Fruit fly (Drosophila melanogaster): ENCODE results near the gene CG12231.

The CG12231 gene

dm6 chrX:19496808-19497259, 34.7 kb downstream of the CG12231 start (continued):
- TF ChIP-seq CG11504 (tag; optimal IDR thresholded peaks at IDR 0.05) (peak; percentile 21), CG14014 (GFP tag; IDR thresholded peaks at IDR 0.05) (no peak), CG3407 (GFP tag; optimal IDR thresholded peaks at IDR 0.05) (no peak), h (optimal IDR thresholded peaks at IDR 0.05) (no peak), Aef1 (GFP tag; IDR thresholded peaks at IDR 0.05) (peak; percentile 82), CG9215 (GFP tag; IDR thresholded peaks at IDR 0.05) (no peak), insv (GFP tag; optimal IDR thresholded peaks at IDR 0.05) (no peak), mirr (GFP tag; optimal IDR thresholded peaks at IDR 0.05) (peak; percentile 77), CG14710 (tag; optimal IDR thresholded peaks at IDR 0.05) (peak; percentile 11), CG1647 (GFP tag; optimal IDR thresholded peaks at IDR 0.05) (no peak), CG8924 (tag; optimal IDR thresholded peaks at IDR 0.05) (no peak), ind (GFP tag; optimal IDR thresholded peaks at IDR 0.05) (no peak), btn (GFP tag; optimal IDR thresholded peaks at IDR 0.05) (no peak), hth (optimal IDR thresholded peaks at IDR 0.05) (no peak), CG9817 (tag; optimal IDR thresholded peaks at IDR 0.05) (no peak), CG11398 (GFP tag; optimal IDR thresholded peaks at IDR 0.05) (no peak), vnd (GFP tag; IDR thresholded peaks at IDR 0.05; ENCODE audit: partially characterized antibody) (0 out of 3 replicates have a peak, but pooled peaks have one; percentile 37), PHDP (tag; optimal IDR thresholded peaks at IDR 0.05) (no peak), Sox102F (GFP tag; optimal IDR thresholded peaks at IDR 0.05) (no peak), CG2712 (tag; optimal IDR thresholded peaks at IDR 0.05) (no peak), run (tag; optimal IDR thresholded peaks at IDR 0.05) (no peak), CG11247 (GFP tag; IDR thresholded peaks at IDR 0.05) (no peak), CG7745 (tag; optimal IDR thresholded peaks at IDR 0.05) (no peak), sug (tag; optimal IDR thresholded peaks at IDR 0.05) (peak; percentile 47), sr (GFP tag; IDR thresholded peaks at IDR 0.05) (no peak), CG9876 (GFP tag; optimal IDR thresholded peaks at IDR 0.05) (no peak), Med (GFP tag) (peak; percentile 86), CG18476 (GFP tag; optimal IDR thresholded peaks at IDR 0.05) (no peak), Neu2 (GFP tag; optimal IDR thresholded peaks at IDR 0.05; ENCODE audit: borderline replicate concordance) (no peak), CG9932 (GFP tag; IDR thresholded peaks at IDR 0.05) (no peak; the same call in 1 of the 2 replicates), CG9609 (GFP tag; optimal IDR thresholded peaks at IDR 0.05) (no peak), CG18011 (GFP tag; optimal IDR thresholded peaks at IDR 0.05) (no peak), sima (GFP tag; optimal IDR thresholded peaks at IDR 0.05) (no peak), hbn (GFP tag; IDR thresholded peaks at IDR 0.05; ENCODE audit: partially characterized antibody) (peak; percentile 82), Atf-2 (GFP tag; optimal IDR thresholded peaks at IDR 0.05) (no peak), CG5953 (GFP tag; IDR thresholded peaks at IDR 0.05) (no peak), CrebB (tag; optimal IDR thresholded peaks at IDR 0.05) (peak; percentile 66), cato (GFP tag; optimal IDR thresholded peaks at IDR 0.05; ENCODE audit: borderline replicate concordance) (no peak), CG6254 (GFP tag; optimal IDR thresholded peaks at IDR 0.05) (no peak), CG15269 (tag; optimal IDR thresholded peaks at IDR 0.05) (peak; percentile 8), lbe (GFP tag; optimal IDR thresholded peaks at IDR 0.05) (peak; percentile 71), TFAM (GFP tag; optimal IDR thresholded peaks at IDR 0.05) (no peak), CG4820 (GFP tag; optimal IDR thresholded peaks at IDR 0.05) (no peak), caup (GFP tag; optimal IDR thresholded peaks at IDR 0.05; ENCODE audit: severe bottlenecking) (no peak), Doc2 (GFP tag; IDR thresholded peaks at IDR 0.05) (no peak), CG32532 (GFP tag; IDR thresholded peaks at IDR 0.05) (peak; percentile 68), gt (GFP tag; IDR thresholded peaks at IDR 0.05) (no peak), NC2β (GFP tag; optimal IDR thresholded peaks at IDR 0.05) (no peak), CG2678 (tag; optimal IDR thresholded peaks at IDR 0.05) (no peak), ken (GFP tag; IDR thresholded peaks at IDR 0.05) (peak; percentile 52; the same call in 1 of the 3 replicates), sc (optimal IDR thresholded peaks at IDR 0.05) (no peak), sc (GFP tag; optimal IDR thresholded peaks at IDR 0.05) (no peak)
